Fruit fly (Drosophila melanogaster) whole organism, prepupa: Measurements from ENCODE around the gene CG32099.
A peak's percentile ranks its signal among the peaks of the same experiment; 100 is the strongest.

ENCODE experiments used
- CG10631 ChIP-seq: fragments of 200-800 bp; sonication (Bioruptor generic); optimal IDR thresholded peaks from 2 replicates; lab custom pipeline; 2016; ENCODE audit warnings: missing biosample characterization, missing genetic modification characterization
- CG10669 ChIP-seq: fragments of 200-800 bp; sonication (Bioruptor generic); optimal IDR thresholded peaks from 3 replicates; lab custom pipeline; 2018; ENCODE audit warnings: missing biosample characterization, mild to moderate bottlenecking, missing genetic modification characterization, moderate library complexity
- CG11294 ChIP-seq: fragments of 200-800 bp; sonication (Bioruptor generic); IDR thresholded peaks from 2 replicates; pipeline ENCODE4 v1.3.6; 2022; ENCODE audit warnings: missing biosample characterization, missing genetic modification characterization
- CG11902 ChIP-seq: fragments of 200-800 bp; sonication (Bioruptor generic); optimal IDR thresholded peaks from 3 replicates; lab custom pipeline; 2016; ENCODE audit warnings: missing biosample characterization, missing genetic modification characterization
- CG15336 ChIP-seq: fragments of 200-800 bp; sonication (Bioruptor generic); IDR thresholded peaks from 2 replicates; pipeline ENCODE4 v1.3.6; 2022; ENCODE audit warnings: missing biosample characterization, missing genetic modification characterization
- CG16779 ChIP-seq: fragments of 200-800 bp; sonication (Bioruptor generic); optimal IDR thresholded peaks from 3 replicates; lab custom pipeline; 2017; ENCODE audit warnings: missing biosample characterization, mild to moderate bottlenecking, missing genetic modification characterization
- CG3032 ChIP-seq: fragments of 200-800 bp; optimal IDR thresholded peaks from 2 replicates; lab custom pipeline; 2019; ENCODE audit warnings: missing biosample characterization, mild to moderate bottlenecking, missing genetic modification characterization, moderate library complexity
- CG31627 ChIP-seq: fragments of 200-800 bp; sonication (Bioruptor generic); optimal IDR thresholded peaks from 3 replicates; lab custom pipeline; 2016; ENCODE audit warnings: missing biosample characterization, missing genetic modification characterization
- CG32006 ChIP-seq: fragments of 200-800 bp; sonication (Bioruptor generic); optimal IDR thresholded peaks from 3 replicates; lab custom pipeline; 2017; ENCODE audit warnings: missing biosample characterization, mild to moderate bottlenecking, missing genetic modification characterization
- CG3919 ChIP-seq: fragments of 200-800 bp; sonication (Bioruptor generic); optimal IDR thresholded peaks from 3 replicates; lab custom pipeline; 2016; ENCODE audit warnings: missing biosample characterization, missing genetic modification characterization
- CG4318 ChIP-seq: fragments of 200-800 bp; sonication (Bioruptor generic); optimal IDR thresholded peaks from 3 replicates; lab custom pipeline; 2017; ENCODE audit warnings: missing biosample characterization, mild to moderate bottlenecking, missing genetic modification characterization
- CG6163 ChIP-seq: fragments of 200-800 bp; sonication (Bioruptor generic); IDR thresholded peaks from 3 replicates; pipeline ENCODE4 v1.3.6; 2022; ENCODE audit warnings: missing biosample characterization, missing genetic modification characterization
- CG6276 ChIP-seq: fragments of 200-800 bp; sonication (Bioruptor generic); optimal IDR thresholded peaks from 2 replicates; lab custom pipeline; 2017; ENCODE audit warnings: missing biosample characterization, mild to moderate bottlenecking, missing genetic modification characterization
- CG6808 ChIP-seq: fragments of 200-800 bp; sonication (Bioruptor generic); optimal IDR thresholded peaks from 3 replicates; lab custom pipeline; 2017; ENCODE audit warnings: missing biosample characterization, missing genetic modification characterization, mild to moderate bottlenecking, moderate library complexity, missing genetic modification reagents
- CG6854 ChIP-seq: fragments of 200-800 bp; sonication (Bioruptor generic); optimal IDR thresholded peaks from 2 replicates; lab custom pipeline; 2017; ENCODE audit warnings: missing biosample characterization, mild to moderate bottlenecking, missing genetic modification characterization
- CG7368 ChIP-seq: fragments of 200-800 bp; sonication (Bioruptor generic); optimal IDR thresholded peaks from 3 replicates; lab custom pipeline; 2016; ENCODE audit warnings: missing biosample characterization, missing genetic modification characterization
- CG8319 ChIP-seq: fragments of 200-800 bp; sonication (Bioruptor generic); optimal IDR thresholded peaks from 3 replicates; lab custom pipeline; 2016; ENCODE audit warnings: missing biosample characterization, missing genetic modification characterization
- CG8632 ChIP-seq: fragments of 200-800 bp; sonication (Bioruptor generic); optimal IDR thresholded peaks from 3 replicates; lab custom pipeline; 2016; ENCODE audit warnings: missing biosample characterization, missing genetic modification characterization
- Eip78C ChIP-seq: fragments of 200-800 bp; sonication (Bioruptor generic); peaks from one replicate; lab custom pipeline; 2016; ENCODE audit warnings: missing biosample characterization, missing genetic modification characterization
- Eip93F ChIP-seq: fragments of 200-800 bp; sonication (Bioruptor generic); optimal IDR thresholded peaks from 2 replicates; lab custom pipeline; 2016; ENCODE audit warnings: missing biosample characterization, mild to moderate bottlenecking, missing genetic modification characterization
- Ets21C ChIP-seq: fragments of 200-800 bp; sonication (Bioruptor generic); optimal IDR thresholded peaks from 3 replicates; lab custom pipeline; 2016; ENCODE audit warnings: missing biosample characterization, missing genetic modification characterization
- Ets96B ChIP-seq: fragments of 200-800 bp; optimal IDR thresholded peaks from 2 replicates; lab custom pipeline; 2019; ENCODE audit warnings: missing biosample characterization, mild to moderate bottlenecking, missing genetic modification characterization, moderate library complexity
- Gug ChIP-seq: fragments of 200-800 bp; sonication (Bioruptor generic); IDR thresholded peaks from 2 replicates; pipeline ENCODE4 v1.3.6; 2022; ENCODE audit warnings: missing biosample characterization, missing genetic modification characterization
- Hr38 ChIP-seq: sonication (Bioruptor generic); optimal IDR thresholded peaks from 2 replicates; lab custom pipeline; 2016; ENCODE audit warnings: missing biosample characterization, missing genetic modification characterization
- Hr39 ChIP-seq: fragments of 200-800 bp; sonication (Bioruptor generic); optimal IDR thresholded peaks from 2 replicates; lab custom pipeline; 2016; ENCODE audit warnings: missing biosample characterization, missing genetic modification characterization
- Lpt ChIP-seq: fragments of 200-800 bp; sonication (Bioruptor generic); optimal IDR thresholded peaks from 3 replicates; lab custom pipeline; 2016; ENCODE audit warnings: missing biosample characterization, missing genetic modification characterization
- Met ChIP-seq: fragments of 200-800 bp; sonication (Bioruptor generic); optimal IDR thresholded peaks from 3 replicates; lab custom pipeline; 2016; ENCODE audit warnings: missing biosample characterization, missing genetic modification characterization
- OdsH ChIP-seq: fragments of 200-800 bp; sonication (Bioruptor generic); optimal IDR thresholded peaks from 3 replicates; lab custom pipeline; 2016; ENCODE audit warnings: missing biosample characterization, missing genetic modification characterization
- Smox ChIP-seq: fragments of 200-800 bp; sonication (Bioruptor generic); optimal IDR thresholded peaks from 3 replicates; lab custom pipeline; 2016; ENCODE audit warnings: missing biosample characterization, missing genetic modification characterization
- Sox14 ChIP-seq: fragments of 200-800 bp; sonication (Bioruptor generic); optimal IDR thresholded peaks from 3 replicates; lab custom pipeline; 2016; ENCODE audit warnings: missing biosample characterization, missing genetic modification characterization
- Sox15 ChIP-seq: fragments of 200-800 bp; sonication (Bioruptor generic); optimal IDR thresholded peaks from 3 replicates; lab custom pipeline; 2016; ENCODE audit warnings: missing biosample characterization, missing genetic modification characterization
- achi ChIP-seq: fragments of 200-800 bp; sonication (Bioruptor generic); optimal IDR thresholded peaks from 3 replicates; lab custom pipeline; 2016; ENCODE audit warnings: missing biosample characterization, missing genetic modification characterization
- cyc ChIP-seq: fragments of 200-800 bp; sonication (Bioruptor generic); optimal IDR thresholded peaks from 3 replicates; lab custom pipeline; 2016; ENCODE audit warnings: missing biosample characterization, missing genetic modification characterization
- dac ChIP-seq: fragments of 200-800 bp; sonication (Bioruptor generic); optimal IDR thresholded peaks from 2 replicates; lab custom pipeline; 2017; ENCODE audit warnings: missing biosample characterization, mild to moderate bottlenecking, missing genetic modification characterization
- dsx ChIP-seq: fragments of 200-800 bp; optimal IDR thresholded peaks from 3 replicates; lab custom pipeline; 2019; ENCODE audit warnings: missing biosample characterization, mild to moderate bottlenecking, missing genetic modification characterization, moderate library complexity; ENCODE audit not compliant: poor library complexity, severe bottlenecking
- eg ChIP-seq: fragments of 200-800 bp; sonication (Bioruptor generic); IDR thresholded peaks from 3 replicates; pipeline ENCODE4 v1.3.6; 2022; ENCODE audit warnings: missing biosample characterization, missing genetic modification characterization
- esn ChIP-seq: fragments of 200-800 bp; sonication (Bioruptor generic); optimal IDR thresholded peaks from 2 replicates; lab custom pipeline; 2016; ENCODE audit warnings: missing biosample characterization, mild to moderate bottlenecking, missing genetic modification characterization, moderate library complexity
- fd59A ChIP-seq: fragments of 200-800 bp; sonication (Bioruptor generic); optimal IDR thresholded peaks from 2 replicates; lab custom pipeline; 2017; ENCODE audit warnings: missing biosample characterization, mild to moderate bottlenecking, missing genetic modification characterization, missing genetic modification reagents
- fkh ChIP-seq: fragments of 200-800 bp; sonication (Bioruptor generic); optimal IDR thresholded peaks from 3 replicates; lab custom pipeline; 2017; ENCODE audit warnings: missing biosample characterization, mild to moderate bottlenecking, missing genetic modification characterization, moderate library complexity
- lz ChIP-seq: fragments of 200-800 bp; sonication (Bioruptor generic); optimal IDR thresholded peaks from 3 replicates; lab custom pipeline; 2016; ENCODE audit warnings: missing biosample characterization, missing genetic modification characterization
- net ChIP-seq: fragments of 200-800 bp; sonication (Bioruptor generic); optimal IDR thresholded peaks from 3 replicates; lab custom pipeline; 2016; ENCODE audit warnings: missing biosample characterization, missing genetic modification characterization
- pdm3 ChIP-seq: fragments of 200-800 bp; sonication (Bioruptor generic); optimal IDR thresholded peaks from 3 replicates; lab custom pipeline; 2016; ENCODE audit warnings: missing biosample characterization, missing genetic modification characterization
- spab ChIP-seq: fragments of 200-800 bp; sonication (Bioruptor generic); optimal IDR thresholded peaks from 2 replicates; lab custom pipeline; 2017; ENCODE audit warnings: missing biosample characterization, mild to moderate bottlenecking, missing genetic modification characterization, missing genetic modification reagents
- svp ChIP-seq: fragments of 200-800 bp; sonication (Bioruptor generic); peaks from one replicate; lab custom pipeline; 2016; ENCODE audit warnings: missing biosample characterization, missing genetic modification characterization
- vri ChIP-seq: fragments of 200-800 bp; sonication (Bioruptor generic); optimal IDR thresholded peaks from 3 replicates; lab custom pipeline; 2016; ENCODE audit warnings: missing biosample characterization, mild to moderate bottlenecking, missing genetic modification characterization

Gene CG32099

DNA sequence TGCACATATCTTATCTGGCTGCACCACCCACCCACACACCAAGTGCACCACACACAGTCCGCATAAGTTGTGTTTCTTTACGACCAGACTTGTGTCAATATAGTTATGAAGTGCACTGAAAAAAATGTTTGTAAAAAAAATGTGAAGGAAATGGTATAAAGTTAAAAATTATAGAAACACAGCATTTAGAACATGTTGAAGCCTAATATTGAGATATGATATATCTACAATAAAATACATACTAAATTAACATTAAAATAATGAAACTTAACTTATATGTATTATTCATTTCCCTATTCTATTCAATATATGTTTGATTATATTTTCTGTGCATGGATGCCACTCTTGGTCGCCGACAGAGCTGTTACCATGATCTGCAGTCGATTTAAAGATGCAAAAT lies 36.1 kb upstream of the CG32099 start (continued):
- TF ChIP-seq esn: no peak
- TF ChIP-seq fkh (GFP tag; lab: Kevin White, UChicago): no peak
- peak; percentile 7 for TF ChIP-seq fd59A (GFP tag; lab: Kevin White, UChicago)
- no peak for TF ChIP-seq Lpt
- TF ChIP-seq dsx (GFP tag; lab: Kevin White, UChicago): peak; percentile 50
- TF ChIP-seq Smox (GFP tag; lab: Kevin White, UChicago): no peak
- TF ChIP-seq CG16779: no peak
- TF ChIP-seq CG11902: no peak
- TF ChIP-seq vri (GFP tag; lab: Kevin White, UChicago): no peak
- TF ChIP-seq cyc: no peak
- TF ChIP-seq Eip93F: no peak
- TF ChIP-seq spab (GFP tag; lab: Kevin White, UChicago): peak; percentile 22
- no peak for TF ChIP-seq Sox14 (GFP tag; lab: Kevin White, UChicago)
- peak; percentile 8 for TF ChIP-seq CG8632 (GFP tag; lab: Kevin White, UChicago)
- no peak for TF ChIP-seq OdsH (GFP tag; lab: Kevin White, UChicago)
- no peak for TF ChIP-seq Sox15 (GFP tag; lab: Kevin White, UChicago)
- TF ChIP-seq CG6163 (GFP tag; lab: Robert Waterston, UW): 0 out of 3 replicates have a peak, but pooled peaks have one; percentile 26
- no peak for TF ChIP-seq CG6808 (GFP tag; lab: Kevin White, UChicago)
- TF ChIP-seq svp (GFP tag; lab: Kevin White, UChicago): peak; percentile 73
- no peak for TF ChIP-seq CG6854 (GFP tag; lab: Kevin White, UChicago)
- no peak for TF ChIP-seq Hr38 (GFP tag; lab: Kevin White, UChicago)
- TF ChIP-seq CG32006 (GFP tag; lab: Kevin White, UChicago): peak; percentile 42
- TF ChIP-seq achi (GFP tag; lab: Kevin White, UChicago): peak; percentile 33
- TF ChIP-seq, all 60 proteins: peak for 23

DNA sequence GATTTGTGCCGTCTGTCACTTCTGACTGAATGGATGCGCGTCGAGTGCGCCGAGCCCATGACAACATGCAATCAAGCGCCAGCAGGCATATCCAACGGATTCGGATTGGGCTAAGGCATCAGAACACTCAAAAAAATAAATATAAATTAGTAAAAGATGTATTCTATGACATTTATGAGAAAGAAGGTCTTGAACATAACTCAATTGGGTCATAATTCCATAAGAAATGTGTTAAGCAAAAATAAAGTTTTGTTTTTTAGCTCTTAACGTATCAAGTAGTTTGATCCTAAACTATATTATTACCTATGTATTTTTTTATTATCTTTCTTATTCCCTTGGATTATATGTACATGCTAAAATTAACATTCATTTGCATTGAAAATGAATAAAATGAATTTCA lies 35.5 kb upstream of the CG32099 start:
- TF ChIP-seq CG3032 (tag; lab: Kevin White, UChicago) (peak; percentile 45), CG6854 (GFP tag; lab: Kevin White, UChicago) (peak; percentile 3), Met (GFP tag; lab: Kevin White, UChicago) (no peak), CG10631 (no peak), CG8319 (no peak), Eip78C (GFP tag; lab: Kevin White, UChicago) (peak; percentile 75), CG6163 (GFP tag; lab: Robert Waterston, UW) (0 out of 3 replicates have a peak, but pooled peaks have one; percentile 40), CG11902 (no peak), CG32006 (GFP tag; lab: Kevin White, UChicago) (no peak), CG7368 (GFP tag; lab: Kevin White, UChicago) (no peak), cyc (no peak), Gug (GFP tag; lab: Robert Waterston, UW) (no peak), Lpt (no peak), Ets96B (peak; percentile 59), Smox (GFP tag; lab: Kevin White, UChicago) (no peak), Sox15 (GFP tag; lab: Kevin White, UChicago) (no peak), CG15336 (GFP tag; lab: Robert Waterston, UW) (no peak), CG6808 (GFP tag; lab: Kevin White, UChicago) (no peak), CG3919 (GFP tag; lab: Kevin White, UChicago) (no peak), pdm3 (peak; percentile 13), eg (GFP tag; lab: Robert Waterston, UW) (no peak), Hr38 (GFP tag; lab: Kevin White, UChicago) (no peak), dac (GFP tag; lab: Kevin White, UChicago) (no peak), fd59A (GFP tag; lab: Kevin White, UChicago) (no peak), CG31627 (GFP tag; lab: Kevin White, UChicago) (no peak), OdsH (GFP tag; lab: Kevin White, UChicago) (no peak)

DNA sequence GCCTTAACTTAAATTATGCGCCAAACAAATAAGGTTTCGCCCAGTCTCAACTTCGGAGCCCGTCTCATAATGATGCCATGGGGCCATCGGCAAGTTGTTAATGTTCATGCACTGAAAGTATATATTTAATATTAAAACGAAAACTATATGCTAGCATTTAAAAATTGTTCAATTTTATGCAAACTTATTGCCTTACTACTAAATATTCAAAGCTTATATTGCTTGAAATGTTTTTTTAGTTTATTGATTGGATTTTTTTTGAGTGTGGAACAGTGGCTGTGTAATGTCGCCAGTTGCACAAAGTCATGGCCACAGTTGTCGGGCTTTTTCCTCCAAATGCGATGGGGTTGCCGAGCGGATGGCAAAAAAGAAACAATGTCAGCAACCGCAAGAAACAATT lies 34.9 kb upstream of the CG32099 start:
- peak; percentile 58 for TF ChIP-seq CG4318
- TF ChIP-seq CG11902: peak; percentile 72
- peak; percentile 87 for TF ChIP-seq Met (GFP tag; lab: Kevin White, UChicago)
- TF ChIP-seq net (GFP tag; lab: Kevin White, UChicago): peak; percentile 78
- peak; percentile 86 for TF ChIP-seq Ets96B
- TF ChIP-seq pdm3: peak; percentile 82
- no peak for TF ChIP-seq CG6276 (GFP tag; lab: Kevin White, UChicago)
- TF ChIP-seq Sox15 (GFP tag; lab: Kevin White, UChicago): peak; percentile 43
- peak; percentile 88 for TF ChIP-seq CG10669 (GFP tag; lab: Kevin White, UChicago)
- TF ChIP-seq CG6808 (GFP tag; lab: Kevin White, UChicago): peak; percentile 82
- peak; percentile 80 for TF ChIP-seq achi (GFP tag; lab: Kevin White, UChicago)
- TF ChIP-seq CG6854 (GFP tag; lab: Kevin White, UChicago): peak; percentile 56
- TF ChIP-seq lz (GFP tag; lab: Kevin White, UChicago): peak; percentile 79
- TF ChIP-seq OdsH (GFP tag; lab: Kevin White, UChicago): peak; percentile 81
- no peak for TF ChIP-seq fkh (GFP tag; lab: Kevin White, UChicago)
- TF ChIP-seq Hr39: peak; percentile 76
- peak; percentile 70 for TF ChIP-seq Ets21C (GFP tag; lab: Kevin White, UChicago)
- peak; percentile 82 for TF ChIP-seq CG10631
- TF ChIP-seq vri (GFP tag; lab: Kevin White, UChicago): peak; percentile 64
- peak; percentile 89 for TF ChIP-seq esn
- peak; percentile 71 for TF ChIP-seq CG11294 (GFP tag; lab: Robert Waterston, UW)
- peak; percentile 73 for TF ChIP-seq CG8632 (GFP tag; lab: Kevin White, UChicago)
- TF ChIP-seq CG3919 (GFP tag; lab: Kevin White, UChicago): peak; percentile 90
